Fruit fly (Drosophila melanogaster): Measurements from ENCODE around the gene yem.
A peak's percentile ranks its signal among the peaks of the same experiment; 100 is the strongest.

Gene yem

DNA sequence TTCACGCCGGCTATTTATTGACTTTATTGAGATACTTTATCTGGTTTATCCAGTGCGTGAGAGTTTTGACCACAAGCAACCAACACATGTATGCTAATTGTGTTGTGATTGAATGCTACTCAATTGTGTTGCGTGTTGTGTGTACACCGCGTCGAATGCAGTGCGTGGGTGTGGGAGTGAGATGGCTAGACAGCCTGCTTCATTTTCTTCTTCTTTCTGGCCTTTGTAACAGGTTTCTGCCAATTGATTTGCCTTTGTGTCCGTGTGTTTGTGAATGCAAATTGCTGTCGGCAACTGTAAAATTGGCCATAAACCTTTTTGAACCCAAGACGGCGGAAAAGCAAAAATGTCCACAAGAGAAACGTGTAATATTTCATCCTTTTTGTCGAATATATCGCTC lies 35.8 kb downstream of the yem start (continued):
- TF ChIP-seq sr (GFP tag; IDR thresholded peaks at IDR 0.05) (peak; percentile 69; the same call in 2 of the 3 replicates), Lim3 (GFP tag; IDR thresholded peaks at IDR 0.05) (no peak), CG5245 (GFP tag; optimal IDR thresholded peaks at IDR 0.05) (no peak), CG32767 (GFP tag; IDR thresholded peaks at IDR 0.05) (0 out of 2 replicates have a peak, but pooled peaks have one; percentile 37), tup (GFP tag; optimal IDR thresholded peaks at IDR 0.05) (no peak), so (GFP tag; IDR thresholded peaks at IDR 0.05) (0 out of 3 replicates have a peak, but pooled peaks have one; percentile 20), CG11398 (GFP tag; optimal IDR thresholded peaks at IDR 0.05) (no peak), CG1832 (GFP tag; optimal IDR thresholded peaks at IDR 0.05) (peak; percentile 14), Sry-β (GFP tag; optimal IDR thresholded peaks at IDR 0.05) (no peak), dan (GFP tag; IDR thresholded peaks at IDR 0.05) (no peak), ro (GFP tag; IDR thresholded peaks at IDR 0.05) (no peak), D (optimal IDR thresholded peaks at IDR 0.05) (peak; percentile 35), D (GFP tag; optimal IDR thresholded peaks at IDR 0.05) (no peak), kah (GFP tag; optimal IDR thresholded peaks at IDR 0.05) (peak; percentile 6), Sox102F (GFP tag; optimal IDR thresholded peaks at IDR 0.05) (no peak), CG17568 (GFP tag; optimal IDR thresholded peaks at IDR 0.05) (no peak), Rx (GFP tag; IDR thresholded peaks at IDR 0.05) (no peak), al (GFP tag; IDR thresholded peaks at IDR 0.05) (no peak), cg (GFP tag; optimal IDR thresholded peaks at IDR 0.05) (peak; percentile 72), CG17385 (GFP tag; optimal IDR thresholded peaks at IDR 0.05) (peak; percentile 78), repo (GFP tag; optimal IDR thresholded peaks at IDR 0.05) (no peak), CG7786 (GFP tag; optimal IDR thresholded peaks at IDR 0.05) (no peak), CG10321 (GFP tag; IDR thresholded peaks at IDR 0.05) (peak; percentile 71), trem (tag; optimal IDR thresholded peaks at IDR 0.05) (no peak), CG12104 (GFP tag; optimal IDR thresholded peaks at IDR 0.05) (no peak), tin (GFP tag; optimal IDR thresholded peaks at IDR 0.05) (no peak), gsb-n (tag; optimal IDR thresholded peaks at IDR 0.05) (peak; percentile 60), eyg (GFP tag; optimal IDR thresholded peaks at IDR 0.05) (no peak), Pdp1 (GFP tag; optimal IDR thresholded peaks at IDR 0.05) (peak in 1 of 2 experiments; percentile 19), vvl (GFP tag; IDR thresholded peaks at IDR 0.05) (peak; percentile 8; the same call in 1 of the 2 replicates), NK7.1 (GFP tag; optimal IDR thresholded peaks at IDR 0.05) (no peak), CG4424 (GFP tag; optimal IDR thresholded peaks at IDR 0.05) (no peak), Ptx1 (GFP tag; IDR thresholded peaks at IDR 0.05) (no peak)

DNA sequence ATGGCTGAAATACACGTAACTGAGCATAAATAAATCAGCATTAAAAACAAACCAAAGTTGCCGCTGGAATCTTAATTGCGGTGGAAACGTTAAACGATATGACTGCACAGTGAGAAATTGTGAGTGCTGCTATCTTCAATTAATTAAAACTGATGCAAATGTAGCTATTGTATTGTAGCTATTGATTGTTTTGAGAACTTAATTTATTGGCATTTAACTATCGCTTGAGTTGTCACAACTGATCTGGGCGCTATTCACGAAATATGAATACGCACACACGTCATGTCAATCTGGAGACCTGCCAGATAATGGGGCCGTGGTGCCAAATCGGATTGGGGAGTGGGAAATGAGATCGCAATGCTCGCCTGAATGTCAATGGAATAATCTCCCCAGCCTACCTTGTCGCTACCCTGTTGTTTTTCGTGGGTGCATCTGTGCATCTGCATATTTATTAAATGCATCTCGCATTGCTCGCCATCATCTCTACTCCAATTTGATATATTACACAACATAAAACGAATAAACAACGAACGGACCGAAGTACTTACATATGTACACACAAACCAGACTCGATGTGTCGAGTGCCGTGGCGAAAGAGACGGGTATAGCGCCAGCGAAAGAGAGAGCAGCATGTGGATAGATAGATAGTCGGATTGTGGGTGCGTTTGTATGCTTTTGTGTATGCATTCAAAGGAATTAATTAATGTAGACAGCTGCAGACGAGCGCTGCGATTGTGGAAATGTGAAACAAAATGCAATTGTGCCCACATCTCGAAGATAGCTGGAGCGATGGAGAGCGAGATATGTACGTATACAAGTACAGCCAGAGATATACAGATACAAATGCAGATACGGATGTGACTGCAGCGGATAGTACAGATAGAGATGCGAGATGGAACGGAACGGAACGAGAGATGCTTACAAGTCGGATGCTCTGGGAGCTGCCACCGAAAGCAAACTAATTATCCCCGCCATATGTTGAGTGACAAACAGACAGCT lies 38.9 kb downstream of the yem start:
- TF ChIP-seq ERR (GFP tag; optimal IDR thresholded peaks at IDR 0.05) (no peak), sim (GFP tag; IDR thresholded peaks at IDR 0.05) (no peak), org-1 (GFP tag; optimal IDR thresholded peaks at IDR 0.05) (peak; percentile 13), CG16815 (GFP tag; optimal IDR thresholded peaks at IDR 0.05) (no peak), Aef1 (GFP tag; IDR thresholded peaks at IDR 0.05) (no peak), CG4404 (GFP tag; IDR thresholded peaks at IDR 0.05) (no peak), CG17359 (tag; optimal IDR thresholded peaks at IDR 0.05) (peak; percentile 19), CG14860 (GFP tag; IDR thresholded peaks at IDR 0.05; ENCODE audit: partially characterized antibody) (no peak), CG8089 (GFP tag; optimal IDR thresholded peaks at IDR 0.05) (no peak), Ptx1 (GFP tag; IDR thresholded peaks at IDR 0.05) (no peak), CG11085 (GFP tag; IDR thresholded peaks at IDR 0.05) (no peak), CG17829 (tag; optimal IDR thresholded peaks at IDR 0.05) (no peak), CG9215 (GFP tag; IDR thresholded peaks at IDR 0.05) (no peak), Jarid2 (GFP tag; optimal IDR thresholded peaks at IDR 0.05) (no peak), fd64A (GFP tag; optimal IDR thresholded peaks at IDR 0.05) (peak; percentile 48), rib (GFP tag; IDR thresholded peaks at IDR 0.05) (no peak), Hsf (GFP tag; optimal IDR thresholded peaks at IDR 0.05) (no peak), CG13287 (GFP tag; IDR thresholded peaks at IDR 0.05; ENCODE audit: partially characterized antibody) (no peak), CG3065 (GFP tag; optimal IDR thresholded peaks at IDR 0.05) (no peak)

All from whole organism, embryonic.